Worm (Caenorhabditis elegans): ENCODE measurements around the gene hse-5.

hse-5 gene

ce11 chrIII:4335614-4336013, 9.5 kb upstream of the hse-5 start (continued):
- no peak for TF ChIP-seq unc-30 (tag; optimal IDR thresholded peaks at IDR 0.05)
- TF ChIP-seq fos-1 (tag; optimal IDR thresholded peaks at IDR 0.05) = no peak
- TF ChIP-seq pag-3 (tag; optimal IDR thresholded peaks at IDR 0.05; ENCODE audit: borderline replicate concordance, insufficient read depth) = no peak
- no peak for TF ChIP-seq sox-4 (tag; optimal IDR thresholded peaks at IDR 0.05)
- no peak for TF ChIP-seq nhr-12 (tag; optimal IDR thresholded peaks at IDR 0.05)
- no peak for TF ChIP-seq dsc-1 (tag; optimal IDR thresholded peaks at IDR 0.05)
- TF ChIP-seq nhr-11 (tag; optimal IDR thresholded peaks at IDR 0.05) = no peak
- no peak for TF ChIP-seq ztf-4 (tag; optimal IDR thresholded peaks at IDR 0.05)
- TF ChIP-seq jun-1 (tag; optimal IDR thresholded peaks at IDR 0.05) = peak; percentile 41
- TF ChIP-seq lin-13 (GFP tag; optimal IDR thresholded peaks at IDR 0.05) = no peak
- no peak for TF ChIP-seq nhr-28 (tag; optimal IDR thresholded peaks at IDR 0.05)
- no peak for TF ChIP-seq ces-1 (GFP tag; optimal IDR thresholded peaks at IDR 0.05)
- no peak for TF ChIP-seq pqm-1 (tag; optimal IDR thresholded peaks at IDR 0.05)
- no peak for TF ChIP-seq egl-27 (tag; optimal IDR thresholded peaks at IDR 0.05)
- no peak for TF ChIP-seq ceh-88 (GFP tag; IDR thresholded peaks at IDR 0.05)
- TF ChIP-seq egl-13 (tag; optimal IDR thresholded peaks at IDR 0.05) = no peak
- TF ChIP-seq unc-86 (tag; optimal IDR thresholded peaks at IDR 0.05) = peak; percentile 40
- no peak for TF ChIP-seq nhr-77 (tag; optimal IDR thresholded peaks at IDR 0.05)
- no peak for TF ChIP-seq elt-3 (tag; optimal IDR thresholded peaks at IDR 0.05)
- TF ChIP-seq tlp-1 (tag; optimal IDR thresholded peaks at IDR 0.05) = no peak
- TF ChIP-seq nhr-20 (tag; optimal IDR thresholded peaks at IDR 0.05) = no peak
- no peak for TF ChIP-seq lir-3 (tag; optimal IDR thresholded peaks at IDR 0.05; ENCODE audit: poor library complexity)
- TF ChIP-seq tbx-2 (tag; optimal IDR thresholded peaks at IDR 0.05) = no peak
- TF ChIP-seq swsn-7 (tag; optimal IDR thresholded peaks at IDR 0.05) = peak; percentile 31
- peak; percentile 9 for TF ChIP-seq xbp-1 (tag; optimal IDR thresholded peaks at IDR 0.05)
- TF ChIP-seq nhr-19 (GFP tag; conservative IDR thresholded peaks at IDR 0.05) = no peak
- no peak for TF ChIP-seq sptf-1 (tag; optimal IDR thresholded peaks at IDR 0.05)
- TF ChIP-seq nhr-47 (tag; optimal IDR thresholded peaks at IDR 0.05) = peak; percentile 40
- no peak for TF ChIP-seq ets-5 (GFP tag; IDR thresholded peaks at IDR 0.05)
- TF ChIP-seq aha-1 (tag; optimal IDR thresholded peaks at IDR 0.05) = no peak
- TF ChIP-seq C16A3.4 (tag; optimal IDR thresholded peaks at IDR 0.05) = no peak
- TF ChIP-seq zag-1 (tag; optimal IDR thresholded peaks at IDR 0.05) = no peak
- peak; percentile 25 for TF ChIP-seq snu-23 (GFP tag; optimal IDR thresholded peaks at IDR 0.05)
- TF ChIP-seq aly-2 (tag; optimal IDR thresholded peaks at IDR 0.05) = no peak
- no peak for TF ChIP-seq irx-1 (tag; optimal IDR thresholded peaks at IDR 0.05)
- TF ChIP-seq lin-39 (tag; optimal IDR thresholded peaks at IDR 0.05) = no peak
- no peak for TF ChIP-seq sup-37 (GFP tag; optimal IDR thresholded peaks at IDR 0.05)
- no peak for TF ChIP-seq Y116A8C.19 (tag; optimal IDR thresholded peaks at IDR 0.05; ENCODE audit: borderline replicate concordance)
- no peak for TF ChIP-seq ama-1 (optimal IDR thresholded peaks at IDR 0.05)
- no peak for TF ChIP-seq vab-15 (tag; optimal IDR thresholded peaks at IDR 0.05)
- no peak for TF ChIP-seq rnt-1 (tag; optimal IDR thresholded peaks at IDR 0.05)
- no peak for TF ChIP-seq hlh-17 (GFP tag; optimal IDR thresholded peaks at IDR 0.05; ENCODE audit: borderline replicate concordance)
- no peak for TF ChIP-seq grh-1 (GFP tag; IDR thresholded peaks at IDR 0.05)
- TF ChIP-seq mef-2 (tag; optimal IDR thresholded peaks at IDR 0.05) = no peak
- TF ChIP-seq nhr-76 (tag; optimal IDR thresholded peaks at IDR 0.05) = no peak
- no peak for TF ChIP-seq C04F5.9 (tag; optimal IDR thresholded peaks at IDR 0.05)
- TF ChIP-seq mdl-1 (tag; optimal IDR thresholded peaks at IDR 0.05) = no peak
- TF ChIP-seq unc-98 (GFP tag; IDR thresholded peaks at IDR 0.05) = no peak
- peak; percentile 39; the same call in 1 of the 2 replicates for TF ChIP-seq isw-1 (GFP tag; IDR thresholded peaks at IDR 0.05)
- no peak for TF ChIP-seq F16B12.6 (tag; optimal IDR thresholded peaks at IDR 0.05)
- peak in 1 of 2 experiments; percentile 25 for TF ChIP-seq ztf-11 (tag; optimal IDR thresholded peaks at IDR 0.05)
- TF ChIP-seq fkh-4 (tag; optimal IDR thresholded peaks at IDR 0.05; ENCODE audit: borderline replicate concordance) = no peak
- no peak for TF ChIP-seq nhr-84 (tag; optimal IDR thresholded peaks at IDR 0.05)
- no peak for TF ChIP-seq efl-3 (GFP tag; optimal IDR thresholded peaks at IDR 0.05)
- TF ChIP-seq pax-3 (tag; optimal IDR thresholded peaks at IDR 0.05) = no peak
